Fruit fly (Drosophila melanogaster) S2 (cell line): ENCODE measurements around the gene CG42685.

Experiments
- CG8478 ChIP-seq: fragments of >200 bp; optimal IDR thresholded peaks from 2 replicates; lab custom pipeline; 2018
- CTCF ChIP-seq, 2 experiments: fragments of >200 bp; optimal IDR thresholded peaks; 2 replicates each; lab custom pipeline; 2018

- TF ChIP-seq CG8478 (lab: Kevin White, UChicago) (no peak), CTCF (optimal IDR thresholded peaks at IDR 0.05; lab: Kevin White, UChicago) (no peak)
Observed at dm6 chr2L:14744121-14744520, 14.1 kb upstream of the CG42685 start, which contains the start of gene CG42681.
